Worm (Caenorhabditis elegans): ENCODE data around the gene irld-29.
"Not testable (repeated sequence)": the region's sequence is repeated elsewhere in the genome, so short reads cannot be mapped to it uniquely, and the experiment has no call there.

irld-29 gene

ce11 chrV:2338538-2338937 lies at the start of gene irld-29:
Gene irld-29 (minus strand): TSS chrV:2338638.
- no peak for TF ChIP-seq aly-1 (tag; optimal IDR thresholded peaks at IDR 0.05)
- no peak for TF ChIP-seq ama-1 (optimal IDR thresholded peaks at IDR 0.05)
- no peak for TF ChIP-seq tbx-11 (GFP tag; IDR thresholded peaks at IDR 0.05)
- TF ChIP-seq sea-1 (GFP tag; conservative IDR thresholded peaks at IDR 0.05): no peak
- no peak for TF ChIP-seq tra-4 (tag; optimal IDR thresholded peaks at IDR 0.05)
- TF ChIP-seq B0310.2 (tag; optimal IDR thresholded peaks at IDR 0.05): no peak
- TF ChIP-seq ceh-13 (GFP tag; optimal IDR thresholded peaks at IDR 0.05): no peak
- no peak for TF ChIP-seq ceh-36 (tag; optimal IDR thresholded peaks at IDR 0.05)
- TF ChIP-seq tbx-37 (GFP tag; conservative IDR thresholded peaks at IDR 0.05): no peak
- no peak for TF ChIP-seq hmg-4 (GFP tag; optimal IDR thresholded peaks at IDR 0.05)
- no peak for TF ChIP-seq ets-7 (tag; optimal IDR thresholded peaks at IDR 0.05)
- TF ChIP-seq F13C5.2 (tag; optimal IDR thresholded peaks at IDR 0.05): no peak
- TF ChIP-seq pes-1 (GFP tag; IDR thresholded peaks at IDR 0.05): no peak
- no peak for TF ChIP-seq hmbx-1 (tag; optimal IDR thresholded peaks at IDR 0.05)
- TF ChIP-seq flt-1 (GFP tag; IDR thresholded peaks at IDR 0.05): no peak
- no peak for TF ChIP-seq hnd-1 (tag; optimal IDR thresholded peaks at IDR 0.05)
- TF ChIP-seq scrt-1 (GFP tag; IDR thresholded peaks at IDR 0.05): no peak

- TF ChIP-seq B0310.2 (tag; optimal IDR thresholded peaks at IDR 0.05) (no peak), pes-1 (GFP tag; IDR thresholded peaks at IDR 0.05) (no peak)
Measured at ce11 chrV:2343572-2343971, 5.1 kb upstream of the irld-29 start.

ce11 chrV:2342083-2342482 lies 3.6 kb upstream of the irld-29 start:
- TF ChIP-seq tbx-11 (GFP tag; IDR thresholded peaks at IDR 0.05) (no peak), hmg-4 (GFP tag; optimal IDR thresholded peaks at IDR 0.05) (no peak), pes-1 (GFP tag; IDR thresholded peaks at IDR 0.05) (no peak), scrt-1 (GFP tag; IDR thresholded peaks at IDR 0.05) (no peak), aly-1 (tag; optimal IDR thresholded peaks at IDR 0.05) (no peak), ets-7 (tag; optimal IDR thresholded peaks at IDR 0.05) (no peak), F13C5.2 (tag; optimal IDR thresholded peaks at IDR 0.05) (no peak), ama-1 (optimal IDR thresholded peaks at IDR 0.05) (no peak), sea-1 (GFP tag; conservative IDR thresholded peaks at IDR 0.05) (no peak), flt-1 (GFP tag; IDR thresholded peaks at IDR 0.05) (no peak), hnd-1 (tag; optimal IDR thresholded peaks at IDR 0.05) (no peak), ceh-36 (tag; optimal IDR thresholded peaks at IDR 0.05) (no peak), tra-4 (tag; optimal IDR thresholded peaks at IDR 0.05) (no peak), tbx-37 (GFP tag; conservative IDR thresholded peaks at IDR 0.05) (no peak)

ce11 chrV:2341285-2341684 lies 2.8 kb upstream of the irld-29 start, which contains the start of gene irld-30:
Gene irld-30 (minus strand): TSS chrV:2341385.
- no peak for TF ChIP-seq tra-4 (tag; optimal IDR thresholded peaks at IDR 0.05)
- TF ChIP-seq ets-7 (tag; optimal IDR thresholded peaks at IDR 0.05): no peak
- no peak for TF ChIP-seq ceh-13 (GFP tag; optimal IDR thresholded peaks at IDR 0.05)
- no peak for TF ChIP-seq hmbx-1 (tag; optimal IDR thresholded peaks at IDR 0.05)
- TF ChIP-seq tbx-11 (GFP tag; IDR thresholded peaks at IDR 0.05): no peak
- TF ChIP-seq hmg-4 (GFP tag; optimal IDR thresholded peaks at IDR 0.05): no peak
- no peak for TF ChIP-seq ama-1 (optimal IDR thresholded peaks at IDR 0.05)
- TF ChIP-seq tbx-37 (GFP tag; conservative IDR thresholded peaks at IDR 0.05): no peak
- no peak for TF ChIP-seq F13C5.2 (tag; optimal IDR thresholded peaks at IDR 0.05)
- no peak for TF ChIP-seq sea-1 (GFP tag; conservative IDR thresholded peaks at IDR 0.05)
- TF ChIP-seq flt-1 (GFP tag; IDR thresholded peaks at IDR 0.05): no peak
- no peak for TF ChIP-seq ceh-36 (tag; optimal IDR thresholded peaks at IDR 0.05)
- no peak for TF ChIP-seq hnd-1 (tag; optimal IDR thresholded peaks at IDR 0.05)
- no peak for TF ChIP-seq scrt-1 (GFP tag; IDR thresholded peaks at IDR 0.05)
- no peak for TF ChIP-seq B0310.2 (tag; optimal IDR thresholded peaks at IDR 0.05)
- TF ChIP-seq pes-1 (GFP tag; IDR thresholded peaks at IDR 0.05): no peak
- TF ChIP-seq aly-1 (tag; optimal IDR thresholded peaks at IDR 0.05): no peak

ce11 chrV:2336151-2336550 lies 2.3 kb downstream of the irld-29 start, which contains the start of gene irld-28:
Gene irld-28 (minus strand): TSS chrV:2336251.
- TF ChIP-seq ceh-13 (GFP tag; optimal IDR thresholded peaks at IDR 0.05): no peak
- TF ChIP-seq F13C5.2 (tag; optimal IDR thresholded peaks at IDR 0.05): no peak
- no peak for TF ChIP-seq ets-7 (tag; optimal IDR thresholded peaks at IDR 0.05)
- TF ChIP-seq ama-1 (optimal IDR thresholded peaks at IDR 0.05): no peak
- TF ChIP-seq hnd-1 (tag; optimal IDR thresholded peaks at IDR 0.05): no peak
- TF ChIP-seq ceh-36 (tag; optimal IDR thresholded peaks at IDR 0.05): no peak
- no peak for TF ChIP-seq tbx-11 (GFP tag; IDR thresholded peaks at IDR 0.05)
- no peak for TF ChIP-seq scrt-1 (GFP tag; IDR thresholded peaks at IDR 0.05)
- TF ChIP-seq hmg-4 (GFP tag; optimal IDR thresholded peaks at IDR 0.05): no peak
- no peak for TF ChIP-seq sea-1 (GFP tag; conservative IDR thresholded peaks at IDR 0.05)
- TF ChIP-seq hmbx-1 (tag; optimal IDR thresholded peaks at IDR 0.05): no peak
- TF ChIP-seq B0310.2 (tag; optimal IDR thresholded peaks at IDR 0.05): no peak
- TF ChIP-seq flt-1 (GFP tag; IDR thresholded peaks at IDR 0.05): no peak
- no peak for TF ChIP-seq tra-4 (tag; optimal IDR thresholded peaks at IDR 0.05)
- no peak for TF ChIP-seq pes-1 (GFP tag; IDR thresholded peaks at IDR 0.05)
- TF ChIP-seq aly-1 (tag; optimal IDR thresholded peaks at IDR 0.05): no peak
- TF ChIP-seq tbx-37 (GFP tag; conservative IDR thresholded peaks at IDR 0.05): no peak

ce11 chrV:2331616-2332015 lies 6.8 kb downstream of the irld-29 start, which contains the start of gene irld-32:
Gene irld-32 (plus strand): TSS chrV:2331916.
- TF ChIP-seq B0310.2 (tag; optimal IDR thresholded peaks at IDR 0.05); tbx-11 (GFP tag; IDR thresholded peaks at IDR 0.05); hmg-4 (GFP tag; optimal IDR thresholded peaks at IDR 0.05): not testable (repeated sequence)

ce11 chrV:2330129-2330528 lies 8.3 kb downstream of the irld-29 start, which contains the start of gene pud-1.1:
Gene pud-1.1 (plus strand): TSS chrV:2330429.
- not testable (repeated sequence) for TF ChIP-seq ama-1 (optimal IDR thresholded peaks at IDR 0.05); tbx-11 (GFP tag; IDR thresholded peaks at IDR 0.05); hnd-1 (tag; optimal IDR thresholded peaks at IDR 0.05)

ce11 chrV:2327124-2327523 lies 11.3 kb downstream of the irld-29 start:
- TF ChIP-seq tbx-37 (GFP tag; conservative IDR thresholded peaks at IDR 0.05): no peak
- TF ChIP-seq hmbx-1 (tag; optimal IDR thresholded peaks at IDR 0.05): no peak
- no peak for TF ChIP-seq ama-1 (optimal IDR thresholded peaks at IDR 0.05)
